Worm (Caenorhabditis elegans) whole organism, L4/young adult: ENCODE measurements around the gene Y59A8B.25.

Experiments
- W03F9.2 ChIP-seq: fragments of 150-350 bp; optimal IDR thresholded peaks from 2 replicates; lab custom pipeline; 2014; ENCODE audit warnings: missing biosample characterization, missing genetic modification characterization
- dao-5 ChIP-seq: sonication (generic microtip); optimal IDR thresholded peaks from 2 replicates; lab custom pipeline; 2016; ENCODE audit warnings: missing genotype, missing genetic modification characterization, moderate library complexity, missing compliant biosample characterization
- him-1 ChIP-seq: sonication (generic microtip); optimal IDR thresholded peaks from 2 replicates; lab custom pipeline; 2016; ENCODE audit warnings: missing genotype, missing genetic modification reagents, missing genetic modification characterization, missing compliant biosample characterization

ce11 chrV:18017226-18017625, 38.0 kb downstream of the Y59A8B.25 start, which contains the start of gene srh-134:
- no peak for TF ChIP-seq him-1
- no peak for TF ChIP-seq W03F9.2
- no peak for TF ChIP-seq dao-5 (tag; lab: Kevin White, UChicago)
